Worm (Caenorhabditis elegans): ENCODE measurements around the gene scd-2.

scd-2 gene

DNA sequence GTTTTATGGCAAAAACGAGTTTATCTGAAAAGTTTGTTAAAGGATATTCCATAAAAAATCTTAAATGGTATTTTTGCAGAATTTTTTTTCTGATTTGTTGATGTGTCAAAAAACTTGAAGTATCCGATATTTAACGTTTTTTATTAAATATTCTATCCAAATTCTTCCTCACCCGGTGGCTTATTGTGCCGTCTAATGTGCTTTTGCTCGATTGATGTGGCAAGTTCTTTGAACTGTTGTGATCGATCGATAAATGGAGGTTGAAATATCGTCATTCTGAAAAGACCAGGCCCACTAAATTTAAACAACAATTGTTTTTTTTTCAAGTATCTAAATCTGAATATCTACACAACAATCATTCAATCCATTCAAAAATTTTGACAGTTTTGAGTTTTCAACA is 22.1 kb downstream of the scd-2 start, which contains the start of gene syx-18 (continued):
- TF ChIP-seq ceh-27 (GFP tag; optimal IDR thresholded peaks at IDR 0.05) = no peak
- no peak for TF ChIP-seq ekl-4 (GFP tag; IDR thresholded peaks at IDR 0.05)
- no peak for TF ChIP-seq ccch-3 (GFP tag; optimal IDR thresholded peaks at IDR 0.05)
- TF ChIP-seq unc-130 (GFP tag; optimal IDR thresholded peaks at IDR 0.05) = no peak
- no peak for TF ChIP-seq F33H1.4 (GFP tag; IDR thresholded peaks at IDR 0.05)
- 0 out of 2 replicates have a peak, but pooled peaks have one; percentile 48 for TF ChIP-seq hsf-1 (GFP tag; IDR thresholded peaks at IDR 0.05)
- no peak for TF ChIP-seq F10E7.11 (tag; optimal IDR thresholded peaks at IDR 0.05)
- TF ChIP-seq rcor-1 (GFP tag; IDR thresholded peaks at IDR 0.05) = peak; percentile 30; the same call in 1 of the 2 replicates
- TF ChIP-seq C17E4.6 (GFP tag; IDR thresholded peaks at IDR 0.05) = no peak
- TF ChIP-seq Y56A3A.18 (GFP tag; IDR thresholded peaks at IDR 0.05) = no peak
- no peak for TF ChIP-seq zfh-2 (GFP tag; conservative IDR thresholded peaks at IDR 0.05)
- no peak for TF ChIP-seq nfya-2 (GFP tag; IDR thresholded peaks at IDR 0.05)
- no peak for TF ChIP-seq F57C9.4 (tag; optimal IDR thresholded peaks at IDR 0.05)
- TF ChIP-seq Y79H2A.3 (GFP tag; conservative IDR thresholded peaks at IDR 0.05) = no peak
- TF ChIP-seq tlf-1 (GFP tag; optimal IDR thresholded peaks at IDR 0.05) = no peak
- TF ChIP-seq F22D6.2 (tag; optimal IDR thresholded peaks at IDR 0.05) = no peak
- TF ChIP-seq athp-1 (tag; optimal IDR thresholded peaks at IDR 0.05) = peak; percentile 63
- TF ChIP-seq snpc-1.3 (tag; optimal IDR thresholded peaks at IDR 0.05; ENCODE audit: insufficient read depth) = no peak
- TF ChIP-seq dpl-1 (GFP tag; optimal IDR thresholded peaks at IDR 0.05) = no peak
- TF ChIP-seq K11D2.4 (GFP tag; IDR thresholded peaks at IDR 0.05) = no peak
- no peak for TF ChIP-seq mes-4 (tag; optimal IDR thresholded peaks at IDR 0.05)
- peak; percentile 7 for TF ChIP-seq atf-7 (tag; optimal IDR thresholded peaks at IDR 0.05)
- TF ChIP-seq tbx-9 (tag; optimal IDR thresholded peaks at IDR 0.05; ENCODE audit: borderline replicate concordance) = no peak
- no peak for TF ChIP-seq lin-40 (tag; optimal IDR thresholded peaks at IDR 0.05)
- no peak for TF ChIP-seq somi-1 (GFP tag; optimal IDR thresholded peaks at IDR 0.05)
- peak in 1 of 2 experiments; percentile 38 for TF ChIP-seq let-607 (tag; optimal IDR thresholded peaks at IDR 0.05)
- no peak for TF ChIP-seq ztf-6 (GFP tag; IDR thresholded peaks at IDR 0.05)
- TF ChIP-seq hmg-20 (GFP tag; IDR thresholded peaks at IDR 0.05) = no peak
- TF ChIP-seq zim-3 (tag; optimal IDR thresholded peaks at IDR 0.05) = no peak

DNA sequence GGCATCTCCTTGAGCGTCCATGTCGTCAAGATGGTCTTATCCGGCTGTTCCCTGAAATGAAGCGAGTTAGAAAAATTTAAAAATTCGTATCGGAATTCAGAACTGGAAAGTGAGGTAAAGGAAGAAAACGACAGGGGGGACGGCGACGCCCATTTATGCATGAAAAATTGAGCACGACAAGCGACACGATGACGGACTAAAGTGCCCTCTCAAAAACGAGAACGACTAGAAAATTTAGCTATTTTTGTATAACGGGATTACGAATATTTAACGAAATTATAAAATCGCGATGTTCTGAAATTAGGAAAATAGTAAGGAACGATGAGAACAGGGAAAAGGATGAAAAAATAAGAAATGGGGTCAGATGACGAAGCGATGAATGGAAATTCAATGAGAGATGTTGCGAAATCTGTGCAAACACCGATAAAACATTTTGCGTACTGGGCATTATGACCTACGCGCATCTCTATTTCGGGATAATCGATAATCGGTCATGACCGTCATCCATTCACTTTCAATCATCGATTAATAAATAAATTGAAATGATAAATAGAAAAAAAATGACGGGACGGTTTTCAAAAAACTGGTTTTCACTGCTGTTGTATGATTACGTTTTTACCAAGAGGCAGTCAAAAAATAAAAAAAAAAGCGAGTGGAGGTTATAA is 23.6 kb downstream of the scd-2 start, which contains the start of gene snb-1:
Gene snb-1, minus strand, starts transcription at position 51 of the 665 bp plus-strand sequence.
- TF ChIP-seq K11D2.4 (GFP tag; IDR thresholded peaks at IDR 0.05) (peak; percentile 23; the same call in 1 of the 2 replicates), ztf-6 (GFP tag; IDR thresholded peaks at IDR 0.05) (no peak), lin-54 (GFP tag; optimal IDR thresholded peaks at IDR 0.05) (peak; percentile 11), athp-1 (tag; optimal IDR thresholded peaks at IDR 0.05) (peak; percentile 66), nfyb-1 (GFP tag; IDR thresholded peaks at IDR 0.05) (peak; percentile 43; the same call in 1 of the 2 replicates), dox-1 (GFP tag; IDR thresholded peaks at IDR 0.05) (peak; percentile 27; the same call in 1 of the 2 replicates), ztf-26 (tag; optimal IDR thresholded peaks at IDR 0.05) (peak; percentile 16), F23B12.7 (tag; optimal IDR thresholded peaks at IDR 0.05; ENCODE audit: insufficient read depth) (peak; percentile 20), cebp-1 (GFP tag; IDR thresholded peaks at IDR 0.05) (peak; percentile 99), cebp-1 (tag; optimal IDR thresholded peaks at IDR 0.05) (peak; percentile 100), lin-40 (tag; optimal IDR thresholded peaks at IDR 0.05) (peak; percentile 73), ZK185.1 (tag; optimal IDR thresholded peaks at IDR 0.05; ENCODE audit: poor library complexity, severe bottlenecking) (peak; percentile 62), tlf-1 (GFP tag; optimal IDR thresholded peaks at IDR 0.05) (no peak), attf-5 (GFP tag; optimal IDR thresholded peaks at IDR 0.05) (peak; percentile 97), hlh-12 (tag; optimal IDR thresholded peaks at IDR 0.05) (no peak), snpc-4 (GFP tag; optimal IDR thresholded peaks at IDR 0.05) (no peak), snpc-4 (tag; optimal IDR thresholded peaks at IDR 0.05) (peak in 3 of 4 experiments; percentile 29 to 78 (median 38)), pbrm-1 (GFP tag; IDR thresholded peaks at IDR 0.05) (0 out of 2 replicates have a peak, but pooled peaks have one; percentile 22), nhr-80 (tag; optimal IDR thresholded peaks at IDR 0.05) (peak; percentile 2), B0261.1 (tag; optimal IDR thresholded peaks at IDR 0.05) (no peak)

All from whole organism, young adult.